Fruit fly (Drosophila melanogaster): ENCODE results near the gene Ndc80.

Ndc80 gene

dm6 chrX:13626579-13626894 lies 14.7 kb upstream of the Ndc80 start (continued):
- no peak for TF ChIP-seq Dll (GFP tag; IDR thresholded peaks at IDR 0.05; ENCODE audit: partially characterized antibody)
- peak; percentile 60 for TF ChIP-seq CG18764 (GFP tag; optimal IDR thresholded peaks at IDR 0.05)
- peak; percentile 63 for TF ChIP-seq Sox100B (GFP tag; optimal IDR thresholded peaks at IDR 0.05)
- TF ChIP-seq CG6765 (GFP tag; optimal IDR thresholded peaks at IDR 0.05), result peak; percentile 67
- TF ChIP-seq CG17612 (GFP tag; IDR thresholded peaks at IDR 0.05), result 0 out of 2 replicates have a peak, but pooled peaks have one; percentile 22
- TF ChIP-seq Awh (GFP tag; IDR thresholded peaks at IDR 0.05), result no peak
- TF ChIP-seq CG7745 (tag; optimal IDR thresholded peaks at IDR 0.05), result no peak
- peak; percentile 71 for TF ChIP-seq NC2β (GFP tag; optimal IDR thresholded peaks at IDR 0.05)
- TF ChIP-seq emc (GFP tag; optimal IDR thresholded peaks at IDR 0.05), result peak; percentile 29
- peak; percentile 23 for TF ChIP-seq da (GFP tag; optimal IDR thresholded peaks at IDR 0.05)
- TF ChIP-seq bigmax (GFP tag; optimal IDR thresholded peaks at IDR 0.05), result no peak
- no peak for TF ChIP-seq CG34224 (GFP tag; IDR thresholded peaks at IDR 0.05; ENCODE audit: partially characterized antibody)
- TF ChIP-seq ab (GFP tag; optimal IDR thresholded peaks at IDR 0.05), result peak; percentile 76
- 0 out of 2 replicates have a peak, but pooled peaks have one; percentile 13 for TF ChIP-seq Drgx (GFP tag; IDR thresholded peaks at IDR 0.05)
- TF ChIP-seq CG10209 (GFP tag; optimal IDR thresholded peaks at IDR 0.05), result peak; percentile 68
- no peak for TF ChIP-seq Stat92E (GFP tag; optimal IDR thresholded peaks at IDR 0.05)
- peak; percentile 66 for TF ChIP-seq pb (GFP tag; optimal IDR thresholded peaks at IDR 0.05)
- TF ChIP-seq crc (GFP tag; optimal IDR thresholded peaks at IDR 0.05), result peak; percentile 41
- peak; percentile 4 for TF ChIP-seq HLHmδ (GFP tag; optimal IDR thresholded peaks at IDR 0.05)
- TF ChIP-seq CG10979 (tag; optimal IDR thresholded peaks at IDR 0.05), result peak; percentile 62
- TF ChIP-seq Hmx (GFP tag; optimal IDR thresholded peaks at IDR 0.05), result peak; percentile 21
- peak; percentile 59 for TF ChIP-seq CG14050 (GFP tag; IDR thresholded peaks at IDR 0.05)
- TF ChIP-seq fd64A (GFP tag; optimal IDR thresholded peaks at IDR 0.05), result no peak
- TF ChIP-seq kni (GFP tag; optimal IDR thresholded peaks at IDR 0.05), result peak; percentile 54
- TF ChIP-seq ssp (GFP tag; IDR thresholded peaks at IDR 0.05), result peak; percentile 30; the same call in 1 of the 2 replicates
- peak; percentile 74 for TF ChIP-seq CG2712 (tag; optimal IDR thresholded peaks at IDR 0.05)
- no peak for TF ChIP-seq gfzf (GFP tag; optimal IDR thresholded peaks at IDR 0.05)
- TF ChIP-seq klu (GFP tag; IDR thresholded peaks at IDR 0.05), result peak; percentile 77
- TF ChIP-seq unpg (GFP tag; optimal IDR thresholded peaks at IDR 0.05), result peak; percentile 81
- no peak for TF ChIP-seq Usf (GFP tag; optimal IDR thresholded peaks at IDR 0.05)
- TF ChIP-seq CG11398 (GFP tag; optimal IDR thresholded peaks at IDR 0.05), result peak; percentile 53
- TF ChIP-seq CG3847 (GFP tag; IDR thresholded peaks at IDR 0.05), result peak; percentile 80
- peak; percentile 70 for TF ChIP-seq D19B (GFP tag; optimal IDR thresholded peaks at IDR 0.05)
- TF ChIP-seq prd (optimal IDR thresholded peaks at IDR 0.05), result no peak
- TF ChIP-seq prd (GFP tag; IDR thresholded peaks at IDR 0.05), result peak; percentile 82
- TF ChIP-seq CG12299 (tag; optimal IDR thresholded peaks at IDR 0.05), result peak; percentile 44
- peak; percentile 74 for TF ChIP-seq CG12391 (tag; optimal IDR thresholded peaks at IDR 0.05)
- peak; percentile 83 for TF ChIP-seq sqz (GFP tag; optimal IDR thresholded peaks at IDR 0.05)
- TF ChIP-seq org-1 (GFP tag; optimal IDR thresholded peaks at IDR 0.05), result peak; percentile 65
- no peak for TF ChIP-seq cato (GFP tag; optimal IDR thresholded peaks at IDR 0.05; ENCODE audit: borderline replicate concordance)
- TF ChIP-seq al (GFP tag; IDR thresholded peaks at IDR 0.05), result peak; percentile 67
- peak; percentile 73; the same call in 2 of the 3 replicates for TF ChIP-seq H15 (GFP tag; IDR thresholded peaks at IDR 0.05)
- peak; percentile 80 for TF ChIP-seq HLH54F (GFP tag; optimal IDR thresholded peaks at IDR 0.05)
- TF ChIP-seq hb (GFP tag; IDR thresholded peaks at IDR 0.05; ENCODE audit: partially characterized antibody), result no peak
- peak; percentile 75 for TF ChIP-seq CG17359 (tag; optimal IDR thresholded peaks at IDR 0.05)
- peak; percentile 65 for TF ChIP-seq CG9876 (GFP tag; optimal IDR thresholded peaks at IDR 0.05)
- TF ChIP-seq CG30403 (GFP tag; optimal IDR thresholded peaks at IDR 0.05), result peak; percentile 76
- peak; percentile 57 for TF ChIP-seq D19A (tag; optimal IDR thresholded peaks at IDR 0.05)
- peak; percentile 80 for TF ChIP-seq dm (GFP tag; optimal IDR thresholded peaks at IDR 0.05)
- no peak for TF ChIP-seq unc-4 (GFP tag; IDR thresholded peaks at IDR 0.05; ENCODE audit: partially characterized antibody)
- TF ChIP-seq MESR4 (GFP tag; optimal IDR thresholded peaks at IDR 0.05), result no peak
